Worm (Caenorhabditis elegans) whole organism, L3 larva: ENCODE measurements around the gene K10B3.1.

ENCODE experiments used
- aly-2 ChIP-seq: fragments of 150-350 bp; optimal IDR thresholded peaks from 2 replicates; lab custom pipeline; 2014; ENCODE audit warnings: missing biosample characterization, missing genetic modification characterization
- ama-1 ChIP-seq: fragments of 150-350 bp; optimal IDR thresholded peaks from 2 replicates; lab custom pipeline; 2018
- ceh-28 ChIP-seq: fragments of 150-350 bp; optimal IDR thresholded peaks from 2 replicates; lab custom pipeline; 2014; ENCODE audit warnings: missing biosample characterization, missing genetic modification reagents, missing genetic modification characterization
- ceh-9 ChIP-seq: sonication (generic microtip); optimal IDR thresholded peaks from 2 replicates; lab custom pipeline; 2018; ENCODE audit warnings: missing biosample characterization, missing genetic modification characterization
- elt-2 ChIP-seq: sonication (generic microtip); optimal IDR thresholded peaks from 2 replicates; lab custom pipeline; 2016; ENCODE audit warnings: missing genetic modification reagents, mild to moderate bottlenecking, missing genetic modification characterization, missing compliant biosample characterization
- elt-3 ChIP-seq, 3 experiments: fragments of 150-350 bp in 1 of 3; sonication (generic microtip) in 2 of 3; optimal IDR thresholded peaks; 2 replicates in 2 of 3; 4 replicates in 1 of 3; lab custom pipeline; 2014 to 2017; ENCODE audit warnings: missing biosample characterization in 3 of 3, missing genetic modification characterization in 3 of 3
- fos-1 ChIP-seq: fragments of 150-350 bp; optimal IDR thresholded peaks from 2 replicates; lab custom pipeline; 2014; ENCODE audit warnings: missing biosample characterization, missing genetic modification characterization
- jun-1 ChIP-seq: fragments of 150-350 bp; optimal IDR thresholded peaks from 2 replicates; lab custom pipeline; 2014; ENCODE audit warnings: missing biosample characterization, missing genetic modification reagents, missing genetic modification characterization
- lin-39 ChIP-seq: fragments of 150-350 bp; optimal IDR thresholded peaks from 2 replicates; lab custom pipeline; 2018; ENCODE audit warnings: missing biosample characterization, missing genetic modification reagents, missing genetic modification characterization
- mdl-1 ChIP-seq: fragments of 150-350 bp; optimal IDR thresholded peaks from 2 replicates; lab custom pipeline; 2014; ENCODE audit warnings: missing biosample characterization, missing genetic modification characterization
- mml-1 ChIP-seq: fragments of 150-350 bp; sonication (generic microtip); optimal IDR thresholded peaks from 3 replicates; lab custom pipeline; 2014; ENCODE audit warnings: missing biosample characterization, missing genetic modification characterization
- nfya-1 ChIP-seq: sonication (generic microtip); optimal IDR thresholded peaks from 2 replicates; lab custom pipeline; 2017; ENCODE audit warnings: missing genetic modification characterization, mild to moderate bottlenecking, missing compliant biosample characterization, antibody characterized with exemption, moderate library complexity; ENCODE audit not compliant: insufficient read depth
- nhr-11 ChIP-seq: fragments of 150-350 bp; optimal IDR thresholded peaks from 2 replicates; lab custom pipeline; 2014; ENCODE audit warnings: missing biosample characterization, missing genetic modification characterization
- nhr-23 ChIP-seq: fragments of 150-350 bp; optimal IDR thresholded peaks from 2 replicates; lab custom pipeline; 2014; ENCODE audit warnings: missing biosample characterization, missing genetic modification reagents, missing genetic modification characterization
- nhr-28 ChIP-seq: fragments of 150-350 bp; optimal IDR thresholded peaks from 2 replicates; lab custom pipeline; 2014; ENCODE audit warnings: missing biosample characterization, missing genetic modification characterization
- nhr-43 ChIP-seq: sonication (generic microtip); optimal IDR thresholded peaks from 2 replicates; lab custom pipeline; 2016; ENCODE audit warnings: mild to moderate bottlenecking, missing genetic modification characterization, missing compliant biosample characterization; ENCODE audit not compliant: poor library complexity, severe bottlenecking
- nhr-77 ChIP-seq: fragments of 150-350 bp; optimal IDR thresholded peaks from 2 replicates; lab custom pipeline; 2014; ENCODE audit warnings: missing biosample characterization, missing genetic modification characterization
- pha-4 ChIP-seq: fragments of 150-350 bp; optimal IDR thresholded peaks from 2 replicates; lab custom pipeline; 2014; ENCODE audit warnings: missing biosample characterization, missing genetic modification reagents, missing genetic modification characterization
- pqm-1 ChIP-seq: fragments of 150-350 bp; optimal IDR thresholded peaks from 2 replicates; lab custom pipeline; 2017; ENCODE audit warnings: missing biosample characterization, missing genetic modification characterization, inconsistent platforms
- sea-2 ChIP-seq: fragments of 150-350 bp; sonication (generic microtip); optimal IDR thresholded peaks from 4 replicates; lab custom pipeline; 2014; ENCODE audit warnings: missing biosample characterization, missing genetic modification reagents, missing genetic modification characterization
- tbx-2 ChIP-seq: sonication (generic microtip); optimal IDR thresholded peaks from 2 replicates; lab custom pipeline; 2016; ENCODE audit warnings: mild to moderate bottlenecking, missing genetic modification characterization, missing compliant biosample characterization
- unc-39 ChIP-seq: sonication (generic microtip); optimal IDR thresholded peaks from 4 replicates; lab custom pipeline; 2017; ENCODE audit warnings: missing biosample characterization, missing genetic modification characterization
- ztf-4 ChIP-seq: fragments of 150-350 bp; optimal IDR thresholded peaks from 2 replicates; lab custom pipeline; 2014; ENCODE audit warnings: missing biosample characterization, missing genetic modification characterization

The K10B3.1 gene

ce11 chrX:3135186-3135585, at the start of gene K10B3.1:
TSS of gene K10B3.1 (plus strand) at chrX:3135486.
- TF ChIP-seq ceh-28: no peak
- peak; percentile 3 for TF ChIP-seq pha-4 (tag; lab: Kevin White, UChicago)

ce11 chrX:3087245-3087644, 48.0 kb upstream of the K10B3.1 start, which contains the start of gene F52E4.5:
TSS of gene F52E4.5 (minus strand) at chrX:3087345.
- TF ChIP-seq unc-39 (tag; lab: Kevin White, UChicago): no peak
- no peak for TF ChIP-seq pha-4 (tag; lab: Kevin White, UChicago)
- no peak for TF ChIP-seq sea-2
- TF ChIP-seq nhr-77: no peak
- no peak for TF ChIP-seq nhr-23 (tag; lab: Kevin White, UChicago)
- no peak for TF ChIP-seq pqm-1 (tag; lab: Kevin White, UChicago)

ce11 chrX:3087647-3088046, 47.6 kb upstream of the K10B3.1 start:
- no peak for TF ChIP-seq unc-39 (tag; lab: Kevin White, UChicago)
- no peak for TF ChIP-seq pqm-1 (tag; lab: Kevin White, UChicago)
- no peak for TF ChIP-seq mdl-1 (tag; lab: Kevin White, UChicago)
- TF ChIP-seq ceh-28: peak; percentile 35
- TF ChIP-seq pha-4 (tag; lab: Kevin White, UChicago): peak; percentile 27
- TF ChIP-seq, all 47 proteins: peak for 2

ce11 chrX:3089423-3089822, 45.9 kb upstream of the K10B3.1 start, which contains the start of gene pccb-1:
TSS of gene pccb-1 (plus strand) at chrX:3089549.
- TF ChIP-seq nfya-1 (tag; lab: Kevin White, UChicago) (no peak), nhr-23 (tag; lab: Kevin White, UChicago) (no peak)
- TF ChIP-seq, all 47 proteins: peak for 0

- TF ChIP-seq jun-1 (tag; lab: Kevin White, UChicago): peak; percentile 16
- TF ChIP-seq tbx-2 (tag; lab: Kevin White, UChicago): peak; percentile 24
- TF ChIP-seq fos-1 (tag; lab: Kevin White, UChicago): no peak
- no peak for TF ChIP-seq nhr-11
- peak; percentile 75 for TF ChIP-seq pqm-1 (tag; lab: Kevin White, UChicago)
- peak; percentile 93 for TF ChIP-seq lin-39 (tag; lab: Kevin White, UChicago)
- TF ChIP-seq elt-2: peak; percentile 93
- peak; percentile 44 for TF ChIP-seq mml-1 (tag; lab: Kevin White, UChicago)
- TF ChIP-seq nfya-1 (tag; lab: Kevin White, UChicago): peak; percentile 43
- no peak for TF ChIP-seq nhr-23 (tag; lab: Kevin White, UChicago)
- TF ChIP-seq mdl-1 (tag; lab: Kevin White, UChicago): peak; percentile 19
- TF ChIP-seq ztf-4 (tag; lab: Kevin White, UChicago): no peak
- TF ChIP-seq pha-4 (tag; lab: Kevin White, UChicago): peak; percentile 45
- peak; percentile 6 for TF ChIP-seq nhr-43 (tag; lab: Kevin White, UChicago)
- TF ChIP-seq ceh-28: peak; percentile 53
- TF ChIP-seq ama-1 (lab: Kevin White, UChicago): peak; percentile 55
Observed at ce11 chrX:3089894-3090414, 45.3 kb upstream of the K10B3.1 start.

- TF ChIP-seq ama-1 (lab: Kevin White, UChicago) (peak; percentile 33), nhr-28 (tag; lab: Kevin White, UChicago) (no peak)
Observed at ce11 chrX:3091119-3091746, 44.1 kb upstream of the K10B3.1 start.

- TF ChIP-seq aly-2 (tag; lab: Kevin White, UChicago) (no peak), ama-1 (lab: Kevin White, UChicago) (peak; percentile 84), elt-3 (tag; optimal IDR thresholded peaks at IDR 0.05; lab: Kevin White, UChicago) (peak in 1 of 3 experiments; percentile 20)
Observed at ce11 chrX:3092460-3092859, 42.8 kb upstream of the K10B3.1 start.

ce11 chrX:3094304-3094703, 41.0 kb upstream of the K10B3.1 start, which contains the start of gene wrt-2:
TSS of gene wrt-2 (minus strand) at chrX:3094349.
- TF ChIP-seq nhr-77 (no peak), ceh-9 (tag; lab: Kevin White, UChicago) (no peak)
- TF ChIP-seq, all 47 proteins: peak for 0
